Worm (Caenorhabditis elegans) whole organism, young adult: Measurements from ENCODE around the gene prdx-3.
A peak's percentile ranks its signal among the peaks of the same experiment; 100 is the strongest.

Source experiments
- B0261.1 ChIP-seq: sonication (generic microtip); optimal IDR thresholded peaks from 2 replicates; lab custom pipeline; 2016; ENCODE audit warnings: mild to moderate bottlenecking, missing genetic modification characterization, moderate library complexity, missing compliant biosample characterization
- C06A6.2 ChIP-seq: fragments of 200-800 bp; sonication (Bioruptor generic); conservative IDR thresholded peaks from 2 replicates; pipeline ENCODE4 v1.3.6; 2022; ENCODE audit warnings: missing genetic modification characterization, missing compliant biosample characterization
- C17E4.6 ChIP-seq: fragments of 200-800 bp; sonication (Bioruptor generic); IDR thresholded peaks from 2 replicates; pipeline ENCODE4 v1.3.6; 2022; ENCODE audit warnings: missing genetic modification reagents, missing genetic modification characterization, missing compliant biosample characterization
- D2030.7 ChIP-seq: fragments of 200-800 bp; sonication (Bioruptor generic); IDR thresholded peaks from 2 replicates; pipeline ENCODE4 v1.3.6; 2022; ENCODE audit warnings: missing genetic modification reagents, missing genetic modification characterization, missing compliant biosample characterization
- F23B12.7 ChIP-seq: sonication (generic microtip); optimal IDR thresholded peaks from 2 replicates; lab custom pipeline; 2017; ENCODE audit warnings: missing genetic modification characterization, mild to moderate bottlenecking, missing compliant biosample characterization, antibody characterized with exemption, moderate library complexity; ENCODE audit not compliant: insufficient read depth
- F33H1.4 ChIP-seq: fragments of 200-800 bp; sonication (Bioruptor generic); IDR thresholded peaks from 2 replicates; pipeline ENCODE4 v1.3.6; 2022; ENCODE audit warnings: missing genetic modification reagents, missing genetic modification characterization, missing compliant biosample characterization
- F49E8.2 ChIP-seq: sonication (generic microtip); optimal IDR thresholded peaks from 3 replicates; lab custom pipeline; 2017; ENCODE audit warnings: missing genetic modification characterization, mild to moderate bottlenecking, missing compliant biosample characterization, antibody characterized with exemption, moderate library complexity; ENCODE audit not compliant: insufficient read depth
- K11D2.4 ChIP-seq: fragments of 200-800 bp; sonication (Bioruptor generic); IDR thresholded peaks from 2 replicates; pipeline ENCODE4 v1.3.6; 2022; ENCODE audit warnings: missing genetic modification reagents, missing genetic modification characterization, missing compliant biosample characterization
- T07F8.4 ChIP-seq: sonication (generic microtip); optimal IDR thresholded peaks from 2 replicates; lab custom pipeline; 2016; ENCODE audit warnings: mild to moderate bottlenecking, missing genetic modification characterization, moderate library complexity, missing compliant biosample characterization
- Y53F4B.3 ChIP-seq: fragments of 200-800 bp; sonication (Bioruptor generic); IDR thresholded peaks from 2 replicates; pipeline ENCODE4 v1.3.6; 2022; ENCODE audit warnings: missing genetic modification reagents, missing genetic modification characterization, missing compliant biosample characterization
- Y56A3A.18 ChIP-seq: fragments of 200-800 bp; sonication (Bioruptor generic); IDR thresholded peaks from 2 replicates; pipeline ENCODE4 v1.3.6; 2022; ENCODE audit warnings: missing genetic modification reagents, missing genetic modification characterization, missing compliant biosample characterization
- Y67H2A.10 ChIP-seq: fragments of 200-800 bp; sonication (Bioruptor generic); conservative IDR thresholded peaks from 2 replicates; pipeline ENCODE4 v1.3.6; 2022; ENCODE audit warnings: missing genetic modification reagents, missing genetic modification characterization, missing compliant biosample characterization
- Y95B8A.8 ChIP-seq: fragments of 200-800 bp; sonication (Bioruptor generic); IDR thresholded peaks from 2 replicates; pipeline ENCODE4 v1.3.6; 2022; ENCODE audit warnings: missing genetic modification reagents, missing genetic modification characterization, missing compliant biosample characterization
- ZK185.1 ChIP-seq: sonication (generic microtip); optimal IDR thresholded peaks from 2 replicates; lab custom pipeline; 2016; ENCODE audit warnings: mild to moderate bottlenecking, missing genetic modification characterization, missing compliant biosample characterization; ENCODE audit not compliant: poor library complexity, severe bottlenecking
- ceh-79 ChIP-seq: sonication (generic microtip); optimal IDR thresholded peaks from 2 replicates; lab custom pipeline; 2017; ENCODE audit warnings: mild to moderate bottlenecking, missing genetic modification characterization, missing compliant biosample characterization
- ceh-91 ChIP-seq: fragments of 200-800 bp; sonication (Bioruptor generic); IDR thresholded peaks from 2 replicates; pipeline ENCODE4 v1.3.6; 2022; ENCODE audit warnings: missing genetic modification reagents, missing genetic modification characterization, missing compliant biosample characterization
- die-1 ChIP-seq: sonication (generic microtip); optimal IDR thresholded peaks from 2 replicates; lab custom pipeline; 2016; ENCODE audit warnings: missing genotype, mild to moderate bottlenecking, missing genetic modification characterization, missing compliant biosample characterization
- dox-1 ChIP-seq: fragments of 200-800 bp; sonication (Bioruptor generic); IDR thresholded peaks from 2 replicates; pipeline ENCODE4 v1.3.6; 2022; ENCODE audit warnings: missing genetic modification reagents, missing genetic modification characterization, missing compliant biosample characterization
- dpff-1 ChIP-seq: sonication (generic microtip); optimal IDR thresholded peaks from 2 replicates; lab custom pipeline; 2017; ENCODE audit warnings: mild to moderate bottlenecking, missing genetic modification characterization, missing compliant biosample characterization
- dpl-1 ChIP-seq: fragments of 150-350 bp; optimal IDR thresholded peaks from 2 replicates; lab custom pipeline; 2014; ENCODE audit warnings: missing biosample characterization, missing genetic modification reagents, missing genetic modification characterization
- efl-1 ChIP-seq: fragments of 150-350 bp; optimal IDR thresholded peaks from 2 replicates; lab custom pipeline; 2014; ENCODE audit warnings: missing biosample characterization, missing genetic modification reagents, missing genetic modification characterization
- him-1 ChIP-seq: sonication (generic microtip); optimal IDR thresholded peaks from 2 replicates; lab custom pipeline; 2016; ENCODE audit warnings: missing genotype, missing genetic modification reagents, missing genetic modification characterization, missing compliant biosample characterization
- hlh-26 ChIP-seq: fragments of 200-800 bp; sonication (Bioruptor generic); conservative IDR thresholded peaks from 2 replicates; pipeline ENCODE4 v1.3.6; 2022; ENCODE audit warnings: missing genetic modification reagents, missing genetic modification characterization, missing compliant biosample characterization
- hmg-1.2 ChIP-seq: fragments of 200-800 bp; sonication (Bioruptor generic); IDR thresholded peaks from 2 replicates; pipeline ENCODE4 v1.3.6; 2022; ENCODE audit warnings: missing genetic modification reagents, missing genetic modification characterization, missing compliant biosample characterization
- hrde-1 ChIP-seq: sonication (generic microtip); optimal IDR thresholded peaks from 2 replicates; lab custom pipeline; 2016; ENCODE audit warnings: missing genetic modification characterization, mild to moderate bottlenecking, missing compliant biosample characterization, moderate library complexity, missing genotype, missing genetic modification reagents, borderline replicate concordance
- lag-1 ChIP-seq: fragments of 200-800 bp; sonication (Bioruptor generic); IDR thresholded peaks from 2 replicates; pipeline ENCODE4 v1.3.6; 2022; ENCODE audit warnings: missing genetic modification reagents, missing genetic modification characterization, missing compliant biosample characterization
- lin-54 ChIP-seq: fragments of 200-800 bp; sonication (Bioruptor generic); optimal IDR thresholded peaks from 2 replicates; lab custom pipeline; 2018; ENCODE audit warnings: mild to moderate bottlenecking, missing genetic modification characterization, missing compliant biosample characterization
- lir-1 ChIP-seq: fragments of 200-800 bp; sonication (Bioruptor generic); conservative IDR thresholded peaks from 2 replicates; pipeline ENCODE4 v1.3.6; 2022; ENCODE audit warnings: missing genetic modification reagents, missing genetic modification characterization, missing compliant biosample characterization
- lsl-1 ChIP-seq: fragments of 200-800 bp; sonication (Bioruptor generic); optimal IDR thresholded peaks from 2 replicates; lab custom pipeline; 2018; ENCODE audit warnings: mild to moderate bottlenecking, missing genetic modification characterization, moderate library complexity, missing compliant biosample characterization
- madf-10 ChIP-seq: sonication (generic microtip); optimal IDR thresholded peaks from 2 replicates; lab custom pipeline; 2016; ENCODE audit warnings: mild to moderate bottlenecking, missing genetic modification characterization, missing compliant biosample characterization
- madf-6 ChIP-seq: fragments of 200-800 bp; sonication (Bioruptor generic); IDR thresholded peaks from 2 replicates; pipeline ENCODE4 v1.3.6; 2022; ENCODE audit warnings: missing genetic modification reagents, missing genetic modification characterization, missing compliant biosample characterization
- mel-28 ChIP-seq: sonication (generic microtip); optimal IDR thresholded peaks from 2 replicates; lab custom pipeline; 2016; ENCODE audit warnings: borderline replicate concordance, mild to moderate bottlenecking, missing genetic modification characterization, missing compliant biosample characterization
- nfyb-1 ChIP-seq: fragments of 200-800 bp; sonication (Bioruptor generic); IDR thresholded peaks from 2 replicates; pipeline ENCODE4 v1.3.6; 2022; ENCODE audit warnings: missing genetic modification reagents, missing genetic modification characterization, missing compliant biosample characterization
- rcor-1 ChIP-seq: fragments of 200-800 bp; sonication (Bioruptor generic); IDR thresholded peaks from 2 replicates; pipeline ENCODE4 v1.3.6; 2022; ENCODE audit warnings: missing genetic modification reagents, missing genetic modification characterization, missing compliant biosample characterization
- repo-1 ChIP-seq: sonication (generic microtip); optimal IDR thresholded peaks from 2 replicates; lab custom pipeline; 2017; ENCODE audit warnings: mild to moderate bottlenecking, missing genetic modification characterization, missing compliant biosample characterization
- rpc-1 ChIP-seq, 2 experiments: fragments of 150-350 bp in 1 of 2; sonication (generic microtip) in 1 of 2; optimal IDR thresholded peaks; 2 replicates each; lab custom pipeline; 2014 to 2018; ENCODE audit warnings: missing biosample characterization in 1 of 2, missing genetic modification characterization in 1 of 2, missing genetic modification reagents in 1 of 2, missing genotype in 1 of 2
- snpc-1.1 ChIP-seq: sonication (generic microtip); optimal IDR thresholded peaks from 2 replicates; lab custom pipeline; 2017; ENCODE audit warnings: missing genetic modification characterization, mild to moderate bottlenecking, missing compliant biosample characterization, antibody characterized with exemption, moderate library complexity, missing genotype, missing genetic modification reagents; ENCODE audit not compliant: insufficient read depth
- snpc-1.3 ChIP-seq: sonication (generic microtip); optimal IDR thresholded peaks from 2 replicates; lab custom pipeline; 2017; ENCODE audit warnings: missing genetic modification characterization, mild to moderate bottlenecking, missing compliant biosample characterization, antibody characterized with exemption, moderate library complexity, missing genotype, missing genetic modification reagents; ENCODE audit not compliant: insufficient read depth
- snpc-3.4 ChIP-seq: sonication (generic microtip); optimal IDR thresholded peaks from 2 replicates; lab custom pipeline; 2017; ENCODE audit warnings: missing genetic modification characterization, mild to moderate bottlenecking, missing compliant biosample characterization, antibody characterized with exemption, moderate library complexity, missing genotype, missing genetic modification reagents
- snpc-4 ChIP-seq, 5 experiments: fragments of 150-350 bp in 1 of 5; sonication (generic microtip) in 4 of 5; optimal IDR thresholded peaks; 2 replicates each; lab custom pipeline; 2014 to 2018; ENCODE audit warnings: missing genetic modification characterization in 5 of 5, missing biosample characterization in 3 of 5, antibody characterized with exemption in 2 of 5, mild to moderate bottlenecking in 2 of 5, missing compliant biosample characterization in 2 of 5, missing genotype in 2 of 5, moderate library complexity in 2 of 5, missing genetic modification reagents in 1 of 5
- tbp1 ChIP-seq: fragments of 200-800 bp; sonication (Bioruptor generic); optimal IDR thresholded peaks from 2 replicates; lab custom pipeline; 2018; ENCODE audit warnings: mild to moderate bottlenecking, missing genetic modification characterization, missing compliant biosample characterization
- tlf-1 ChIP-seq: fragments of 200-800 bp; sonication (Bioruptor generic); optimal IDR thresholded peaks from 2 replicates; lab custom pipeline; 2018; ENCODE audit warnings: mild to moderate bottlenecking, missing genetic modification characterization, missing compliant biosample characterization
- unc-130 ChIP-seq: sonication (generic microtip); optimal IDR thresholded peaks from 2 replicates; lab custom pipeline; 2016; ENCODE audit warnings: missing genetic modification reagents, missing genetic modification characterization, missing compliant biosample characterization

The prdx-3 gene

DNA sequence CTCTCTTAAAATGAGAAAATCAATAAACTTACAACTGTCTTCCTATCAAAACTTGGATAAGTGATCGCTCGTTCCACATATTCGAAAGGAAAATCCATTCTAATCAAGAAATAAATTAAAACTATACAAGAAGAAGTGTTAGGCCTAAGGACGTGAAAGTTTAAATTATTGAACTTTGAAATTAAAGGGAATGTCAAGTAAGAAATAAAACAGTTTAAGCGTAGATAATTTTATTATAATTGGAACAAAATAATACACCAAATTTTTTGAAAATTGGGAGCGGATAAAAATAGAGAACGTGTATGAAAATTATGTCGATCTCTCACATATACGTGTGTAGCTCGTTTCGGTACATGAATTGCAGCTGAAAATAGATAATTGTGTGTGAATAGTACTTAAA, 22.2 kb downstream of the prdx-3 start, which contains the start of gene C28A5.6:
Gene C28A5.6 (minus strand): TSS at position 101 of the 400 bp plus-strand sequence.
- no peak for TF ChIP-seq tbp1 (GFP tag; lab: Kevin White, UChicago)
- TF ChIP-seq ceh-91 (GFP tag; lab: Robert Waterston, UW): no peak
- TF ChIP-seq Y67H2A.10 (GFP tag; lab: Robert Waterston, UW): no peak
- TF ChIP-seq die-1: no peak
- no peak for TF ChIP-seq Y53F4B.3
- TF ChIP-seq mel-28 (tag; lab: Kevin White, UChicago): no peak
- TF ChIP-seq C17E4.6: no peak
- TF ChIP-seq hlh-26 (GFP tag; lab: Robert Waterston, UW): no peak
- no peak for TF ChIP-seq lir-1 (GFP tag; lab: Robert Waterston, UW)
- TF ChIP-seq repo-1 (tag; lab: Kevin White, UChicago): no peak
- TF ChIP-seq lag-1 (GFP tag; lab: Robert Waterston, UW): no peak
- TF ChIP-seq hrde-1 (tag; lab: Kevin White, UChicago): no peak
- no peak for TF ChIP-seq snpc-4 (GFP tag; optimal IDR thresholded peaks at IDR 0.05; lab: Kevin White, UChicago)
- TF ChIP-seq snpc-4 (tag; optimal IDR thresholded peaks at IDR 0.05; lab: Kevin White, UChicago): no peak
- no peak for TF ChIP-seq dpl-1
- TF ChIP-seq madf-10: no peak
- TF ChIP-seq nfyb-1 (GFP tag; lab: Robert Waterston, UW): no peak

DNA sequence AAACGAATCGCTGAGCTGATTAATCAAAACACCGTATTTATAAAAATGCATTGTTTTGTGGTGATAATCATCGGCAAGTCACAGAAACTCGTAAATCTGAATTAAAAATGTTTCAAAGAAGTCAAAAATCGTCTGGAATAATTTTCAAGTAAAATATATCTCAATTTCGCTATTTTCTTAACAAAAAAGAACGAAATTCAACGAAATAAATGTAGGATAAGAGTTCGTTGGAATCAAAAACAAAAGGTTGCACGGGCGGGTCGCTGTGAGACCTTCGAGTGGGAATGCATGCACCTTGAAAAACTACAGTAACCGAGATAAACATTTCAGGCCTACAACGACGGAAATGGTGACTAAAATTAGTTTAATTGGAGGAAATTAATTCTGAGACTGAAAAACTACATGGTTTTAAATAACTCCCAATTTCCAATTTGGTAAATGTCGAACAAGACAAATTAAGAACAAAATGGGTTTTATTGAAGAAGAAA, 27.1 kb downstream of the prdx-3 start, which contains the start of gene C28A5.1:
Gene C28A5.1 (minus strand): TSS at position 51 of the 488 bp plus-strand sequence.
- TF ChIP-seq tlf-1 (GFP tag; lab: Kevin White, UChicago): peak; percentile 30
- TF ChIP-seq lsl-1 (GFP tag; lab: Kevin White, UChicago): peak; percentile 97
- TF ChIP-seq snpc-3.4: peak; percentile 90
- TF ChIP-seq snpc-1.3 (tag; lab: Kevin White, UChicago): peak; percentile 81
- no peak for TF ChIP-seq die-1
- TF ChIP-seq C06A6.2 (GFP tag; lab: Robert Waterston, UW): no peak
- no peak for TF ChIP-seq dpff-1 (tag; lab: Kevin White, UChicago)
- TF ChIP-seq efl-1 (GFP tag; lab: Kevin White, UChicago): peak; percentile 81
- no peak for TF ChIP-seq B0261.1 (tag; lab: Kevin White, UChicago)
- TF ChIP-seq madf-6: peak; percentile 97
- TF ChIP-seq ceh-91 (GFP tag; lab: Robert Waterston, UW): peak; percentile 77
- TF ChIP-seq rcor-1 (GFP tag; lab: Robert Waterston, UW): peak; percentile 7; the same call in 1 of the 2 replicates
- TF ChIP-seq Y56A3A.18 (GFP tag; lab: Robert Waterston, UW): 0 out of 2 replicates have a peak, but pooled peaks have one; percentile 25
- peak; percentile 79 for TF ChIP-seq dox-1 (GFP tag; lab: Robert Waterston, UW)
- peak; percentile 95 for TF ChIP-seq F33H1.4 (GFP tag; lab: Robert Waterston, UW)
- TF ChIP-seq him-1 (tag; lab: Kevin White, UChicago): peak; percentile 86
- peak; percentile 79 for TF ChIP-seq unc-130 (GFP tag; lab: Kevin White, UChicago)
- peak; percentile 26; the same call in 1 of the 2 replicates for TF ChIP-seq hmg-1.2 (GFP tag; lab: Robert Waterston, UW)
- no peak for TF ChIP-seq repo-1 (tag; lab: Kevin White, UChicago)
- no peak for TF ChIP-seq ZK185.1
- 0 out of 2 replicates have a peak, but pooled peaks have one; percentile 63 for TF ChIP-seq Y95B8A.8 (GFP tag; lab: Robert Waterston, UW)
- peak; percentile 91 for TF ChIP-seq D2030.7 (GFP tag; lab: Robert Waterston, UW)
- TF ChIP-seq hrde-1 (tag; lab: Kevin White, UChicago): peak; percentile 67
- peak; percentile 65 for TF ChIP-seq F23B12.7 (tag; lab: Kevin White, UChicago)
- TF ChIP-seq K11D2.4: no peak
- TF ChIP-seq ceh-79 (tag; lab: Kevin White, UChicago): no peak
- no peak for TF ChIP-seq rpc-1 (optimal IDR thresholded peaks at IDR 0.05; lab: Kevin White, UChicago)
- TF ChIP-seq rpc-1 (tag; optimal IDR thresholded peaks at IDR 0.05; lab: Kevin White, UChicago): peak; percentile 13
- TF ChIP-seq lin-54 (GFP tag; lab: Kevin White, UChicago): peak; percentile 41
- TF ChIP-seq snpc-1.1: peak; percentile 48
- no peak for TF ChIP-seq Y67H2A.10 (GFP tag; lab: Robert Waterston, UW)
- peak; percentile 39 for TF ChIP-seq tbp1 (GFP tag; lab: Kevin White, UChicago)
- peak; percentile 68 for TF ChIP-seq F49E8.2 (tag; lab: Kevin White, UChicago)
- peak; percentile 14 for TF ChIP-seq snpc-4 (GFP tag; optimal IDR thresholded peaks at IDR 0.05; lab: Kevin White, UChicago)
- peak in 2 of 4 experiments; percentile 14 to 34 for TF ChIP-seq snpc-4 (tag; optimal IDR thresholded peaks at IDR 0.05; lab: Kevin White, UChicago)
- TF ChIP-seq T07F8.4: no peak
